ENCODE assay signal across 6 fruit fly cellular contexts in genomic region chr3R:30601440-30602256, dm6.
TF ChIP-seq lines count a peak whose summit lies in the region.

Gene CG2246, minus strand, starts transcription at chr3R:30601489.
Gene CG31021, plus strand, starts transcription at chr3R:30602206.

- TF ChIP-seq CTCF in S2 (optimal IDR thresholded peaks at IDR 0.05; lab: Kevin White, UChicago) = peak; percentile 66 to 72
- TF ChIP-seq CTCF in whole organism, embryonic (GFP tag; optimal IDR thresholded peaks at IDR 0.05; lab: Kevin White, UChicago) = peak; percentile 36

TF ChIP-seq in whole organism, adult, 20 proteins besides CTCF, POLR2A, EP300 and RAD21:
- TF ChIP-seq CG5204 (GFP tag; optimal IDR thresholded peaks at IDR 0.05; lab: Kevin White, UChicago) = peak; percentile 72
- TF ChIP-seq Hr96 (GFP tag; optimal IDR thresholded peaks at IDR 0.05; lab: Kevin White, UChicago) = peak; percentile 3
- peak; percentile 11 for TF ChIP-seq Mnt (GFP tag; optimal IDR thresholded peaks at IDR 0.05; lab: Kevin White, UChicago)
- no peak for TF ChIP-seq cnc (optimal IDR thresholded peaks at IDR 0.05; lab: Kevin White, UChicago)
- peak; percentile 25 for TF ChIP-seq bab1 (GFP tag; optimal IDR thresholded peaks at IDR 0.05; lab: Kevin White, UChicago)
- TF ChIP-seq tj (GFP tag; optimal IDR thresholded peaks at IDR 0.05; lab: Kevin White, UChicago) = no peak
- no peak for TF ChIP-seq cic (GFP tag; optimal IDR thresholded peaks at IDR 0.05; lab: Kevin White, UChicago)
- TF ChIP-seq toe (GFP tag; optimal IDR thresholded peaks at IDR 0.05; lab: Kevin White, UChicago) = peak; percentile 65
- peak; percentile 28 for TF ChIP-seq CG11617 (GFP tag; optimal IDR thresholded peaks at IDR 0.05; lab: Kevin White, UChicago)
- peak; percentile 12 for TF ChIP-seq pad (GFP tag; optimal IDR thresholded peaks at IDR 0.05; lab: Kevin White, UChicago)
- no peak for TF ChIP-seq CG14711 (tag; optimal IDR thresholded peaks at IDR 0.05; lab: Kevin White, UChicago)
- no peak for TF ChIP-seq CG33017 (tag; optimal IDR thresholded peaks at IDR 0.05; lab: Kevin White, UChicago)
- TF ChIP-seq CG1620 (GFP tag; optimal IDR thresholded peaks at IDR 0.05; lab: Kevin White, UChicago) = peak; percentile 49
- peak; percentile 47 for TF ChIP-seq Clk (GFP tag; optimal IDR thresholded peaks at IDR 0.05; lab: Kevin White, UChicago)
- TF ChIP-seq CG7101 (tag; optimal IDR thresholded peaks at IDR 0.05; lab: Kevin White, UChicago) = peak; percentile 20
- peak; percentile 51 for TF ChIP-seq ovo (GFP tag; optimal IDR thresholded peaks at IDR 0.05; lab: Kevin White, UChicago)
- TF ChIP-seq CG7045 (GFP tag; optimal IDR thresholded peaks at IDR 0.05; lab: Kevin White, UChicago) = peak; percentile 34
- TF ChIP-seq Crg-1 (GFP tag; optimal IDR thresholded peaks at IDR 0.05; lab: Kevin White, UChicago) = peak; percentile 31

TF ChIP-seq in whole organism, embryonic, 481 proteins besides CTCF, POLR2A, EP300 and RAD21 (continues in another document):
- TF ChIP-seq Med (GFP tag; lab: Kevin White, UChicago) = peak; percentile 94
- peak; percentile 9 for TF ChIP-seq gsb-n (tag; optimal IDR thresholded peaks at IDR 0.05; lab: Kevin White, UChicago)
- TF ChIP-seq CG15073 (GFP tag; optimal IDR thresholded peaks at IDR 0.05; lab: Kevin White, UChicago) = no peak
- TF ChIP-seq gsb (GFP tag; IDR thresholded peaks at IDR 0.05; lab: Robert Waterston, UW) = no peak
- TF ChIP-seq CG43689 (GFP tag; IDR thresholded peaks at IDR 0.05; lab: Robert Waterston, UW) = no peak
- TF ChIP-seq peb (GFP tag; IDR thresholded peaks at IDR 0.05; lab: Robert Waterston, UW) = no peak
- TF ChIP-seq CG12744 (GFP tag; optimal IDR thresholded peaks at IDR 0.05; lab: Kevin White, UChicago) = peak; percentile 39
- peak; percentile 53 for TF ChIP-seq CG13775 (GFP tag; optimal IDR thresholded peaks at IDR 0.05; lab: Kevin White, UChicago)
- peak; percentile 80; the same call in 1 of the 3 replicates for TF ChIP-seq CG11560 (tag; IDR thresholded peaks at IDR 0.05; lab: Robert Waterston, UW)
- no peak for TF ChIP-seq CrebB (tag; optimal IDR thresholded peaks at IDR 0.05; lab: Kevin White, UChicago)
- TF ChIP-seq dan (GFP tag; IDR thresholded peaks at IDR 0.05; lab: Robert Waterston, UW) = no peak
- TF ChIP-seq CG8290 (GFP tag; optimal IDR thresholded peaks at IDR 0.05; lab: Kevin White, UChicago) = peak; percentile 92
- peak; percentile 40 to 94 for TF ChIP-seq CG8290 (tag; optimal IDR thresholded peaks at IDR 0.05; lab: Kevin White, UChicago)
- TF ChIP-seq az2 (GFP tag; optimal IDR thresholded peaks at IDR 0.05; lab: Kevin White, UChicago) = peak; percentile 39
- peak; percentile 73; the same call in 1 of the 2 replicates for TF ChIP-seq MBD-R2 (GFP tag; IDR thresholded peaks at IDR 0.05; lab: Robert Waterston, UW)
- TF ChIP-seq Jarid2 (GFP tag; optimal IDR thresholded peaks at IDR 0.05; lab: Kevin White, UChicago) = no peak
- TF ChIP-seq Nf-YC (tag; optimal IDR thresholded peaks at IDR 0.05; lab: Kevin White, UChicago) = peak; percentile 35
- peak; percentile 76; the same call in 2 of the 3 replicates for TF ChIP-seq CG7963 (GFP tag; IDR thresholded peaks at IDR 0.05; lab: Robert Waterston, UW; ENCODE audit: partially characterized antibody)

TF ChIP-seq in whole organism, prepupa, 60 proteins besides CTCF, POLR2A, EP300 and RAD21 (continues in another document):
- peak; percentile 41 for TF ChIP-seq Met (GFP tag; optimal IDR thresholded peaks at IDR 0.05; lab: Kevin White, UChicago)
- TF ChIP-seq Eip75B (GFP tag; optimal IDR thresholded peaks at IDR 0.05; lab: Kevin White, UChicago) = peak; percentile 13
- TF ChIP-seq Lpt (GFP tag; optimal IDR thresholded peaks at IDR 0.05; lab: Kevin White, UChicago) = no peak
- no peak for TF ChIP-seq ss (GFP tag; optimal IDR thresholded peaks at IDR 0.05; lab: Kevin White, UChicago)
- TF ChIP-seq pdm3 (GFP tag; optimal IDR thresholded peaks at IDR 0.05; lab: Kevin White, UChicago) = peak; percentile 2
- peak; percentile 88 for TF ChIP-seq fkh (GFP tag; optimal IDR thresholded peaks at IDR 0.05; lab: Kevin White, UChicago)
- TF ChIP-seq CG32006 (GFP tag; optimal IDR thresholded peaks at IDR 0.05; lab: Kevin White, UChicago) = no peak
- peak; percentile 11 for TF ChIP-seq CG6792 (GFP tag; optimal IDR thresholded peaks at IDR 0.05; lab: Kevin White, UChicago)
- no peak for TF ChIP-seq CG16779 (tag; optimal IDR thresholded peaks at IDR 0.05; lab: Kevin White, UChicago)
- no peak for TF ChIP-seq CG6276 (GFP tag; optimal IDR thresholded peaks at IDR 0.05; lab: Kevin White, UChicago)
- TF ChIP-seq Ets96B (tag; optimal IDR thresholded peaks at IDR 0.05; lab: Kevin White, UChicago) = no peak
- no peak for TF ChIP-seq CG11294 (GFP tag; IDR thresholded peaks at IDR 0.05; lab: Robert Waterston, UW)
- TF ChIP-seq lz (GFP tag; optimal IDR thresholded peaks at IDR 0.05; lab: Kevin White, UChicago) = peak; percentile 55
- TF ChIP-seq Hr4 (GFP tag; optimal IDR thresholded peaks at IDR 0.05; lab: Kevin White, UChicago) = peak; percentile 29
- no peak for TF ChIP-seq Hr38 (GFP tag; optimal IDR thresholded peaks at IDR 0.05; lab: Kevin White, UChicago)
- peak; percentile 32; the same call in 1 of the 2 replicates for TF ChIP-seq CG15336 (GFP tag; IDR thresholded peaks at IDR 0.05; lab: Robert Waterston, UW)
- TF ChIP-seq achi (GFP tag; optimal IDR thresholded peaks at IDR 0.05; lab: Kevin White, UChicago) = no peak
- TF ChIP-seq CG8119 (GFP tag; IDR thresholded peaks at IDR 0.05; lab: Robert Waterston, UW) = 0 out of 3 replicates have a peak, but pooled peaks have one; percentile 14
- no peak for TF ChIP-seq CG9139 (GFP tag; optimal IDR thresholded peaks at IDR 0.05; lab: Kevin White, UChicago)
- TF ChIP-seq CG1621 (tag; optimal IDR thresholded peaks at IDR 0.05; lab: Kevin White, UChicago) = no peak

TF ChIP-seq in whole organism, pupa, 21 proteins besides CTCF, POLR2A, EP300 and RAD21:
- TF ChIP-seq CG12605 (GFP tag; IDR thresholded peaks at IDR 0.05; lab: Robert Waterston, UW) (no peak), CG15710 (tag; optimal IDR thresholded peaks at IDR 0.05; lab: Kevin White, UChicago) (no peak), CG14655 (GFP tag; optimal IDR thresholded peaks at IDR 0.05; lab: Kevin White, UChicago) (no peak), Snoo (tag; optimal IDR thresholded peaks at IDR 0.05; lab: Kevin White, UChicago) (no peak), rn (GFP tag; IDR thresholded peaks at IDR 0.05; lab: Robert Waterston, UW) (no peak), CG4496 (GFP tag; IDR thresholded peaks at IDR 0.05; lab: Robert Waterston, UW) (peak; percentile 45; the same call in 2 of the 3 replicates), Ets98B (GFP tag; IDR thresholded peaks at IDR 0.05; lab: Robert Waterston, UW) (peak; percentile 31), gl (tag; optimal IDR thresholded peaks at IDR 0.05; lab: Kevin White, UChicago) (no peak), CG9948 (tag; optimal IDR thresholded peaks at IDR 0.05; lab: Kevin White, UChicago) (no peak), CG10348 (GFP tag; IDR thresholded peaks at IDR 0.05; lab: Robert Waterston, UW) (no peak), CG13204 (GFP tag; optimal IDR thresholded peaks at IDR 0.05; lab: Kevin White, UChicago) (no peak), CG8159 (tag; optimal IDR thresholded peaks at IDR 0.05; lab: Kevin White, UChicago) (no peak), Pif1A (GFP tag; optimal IDR thresholded peaks at IDR 0.05; lab: Kevin White, UChicago) (peak; percentile 23), CG34367 (tag; optimal IDR thresholded peaks at IDR 0.05; lab: Kevin White, UChicago) (no peak), CG17806 (tag; optimal IDR thresholded peaks at IDR 0.05; lab: Kevin White, UChicago) (no peak), CG32121 (GFP tag; IDR thresholded peaks at IDR 0.05; lab: Robert Waterston, UW) (no peak), CG8301 (tag; optimal IDR thresholded peaks at IDR 0.05; lab: Kevin White, UChicago) (no peak), EcR (GFP tag; optimal IDR thresholded peaks at IDR 0.05; lab: Kevin White, UChicago) (no peak), fd96Ca (GFP tag; IDR thresholded peaks at IDR 0.05; lab: Robert Waterston, UW) (no peak; the same call in 2 of the 3 replicates)
TF ChIP-seq in whole organism, pupa: peak in this region for 3.

TF ChIP-seq in whole organism, wandering third instar larva, 38 proteins besides CTCF, POLR2A, EP300 and RAD21 (continues in another document):
- TF ChIP-seq br (GFP tag; optimal IDR thresholded peaks at IDR 0.05; lab: Kevin White, UChicago) (peak; percentile 31), foxo (GFP tag; optimal IDR thresholded peaks at IDR 0.05; lab: Kevin White, UChicago) (peak in 1 of 2 experiments; percentile 62), pan (optimal IDR thresholded peaks at IDR 0.05; lab: Kevin White, UChicago) (no peak), jim (GFP tag; optimal IDR thresholded peaks at IDR 0.05; lab: Kevin White, UChicago) (no peak), Sp1 (GFP tag; optimal IDR thresholded peaks at IDR 0.05; lab: Kevin White, UChicago) (no peak), Vsx2 (GFP tag; optimal IDR thresholded peaks at IDR 0.05; lab: Kevin White, UChicago; ENCODE audit: partially characterized antibody) (no peak), N (GFP tag; optimal IDR thresholded peaks at IDR 0.05; lab: Kevin White, UChicago) (no peak), Abd-B (GFP tag; optimal IDR thresholded peaks at IDR 0.05; lab: Kevin White, UChicago) (no peak), CG32264 (GFP tag; optimal IDR thresholded peaks at IDR 0.05; lab: Kevin White, UChicago) (no peak), Mio (GFP tag; optimal IDR thresholded peaks at IDR 0.05; lab: Kevin White, UChicago) (no peak), Hr78 (GFP tag; optimal IDR thresholded peaks at IDR 0.05; lab: Kevin White, UChicago) (no peak), rgr (GFP tag; optimal IDR thresholded peaks at IDR 0.05; lab: Kevin White, UChicago) (peak; percentile 49), Hr83 (GFP tag; optimal IDR thresholded peaks at IDR 0.05; lab: Kevin White, UChicago; ENCODE audit: poor library complexity, severe bottlenecking) (no peak), dl (GFP tag; optimal IDR thresholded peaks at IDR 0.05; lab: Kevin White, UChicago; ENCODE audit: insufficient read depth in 1 of 2, partially characterized antibody in 2 of 2) (no peak), sv (GFP tag; optimal IDR thresholded peaks at IDR 0.05; lab: Kevin White, UChicago) (peak; percentile 74), fru (GFP tag; optimal IDR thresholded peaks at IDR 0.05; lab: Kevin White, UChicago) (peak; percentile 74), ey (GFP tag; optimal IDR thresholded peaks at IDR 0.05; lab: Kevin White, UChicago) (peak; percentile 29), Hnf4 (GFP tag; optimal IDR thresholded peaks at IDR 0.05; lab: Kevin White, UChicago) (no peak), OdsH (GFP tag; optimal IDR thresholded peaks at IDR 0.05; lab: Kevin White, UChicago) (peak; percentile 1), h (GFP tag; optimal IDR thresholded peaks at IDR 0.05; lab: Kevin White, UChicago) (peak; percentile 54), usp (GFP tag; optimal IDR thresholded peaks at IDR 0.05; lab: Kevin White, UChicago) (no peak), sage (GFP tag; optimal IDR thresholded peaks at IDR 0.05; lab: Kevin White, UChicago) (no peak), CrebA (GFP tag; optimal IDR thresholded peaks at IDR 0.05; lab: Kevin White, UChicago; ENCODE audit: borderline replicate concordance) (no peak), Dfd (GFP tag; optimal IDR thresholded peaks at IDR 0.05; lab: Kevin White, UChicago) (no peak), Myc (optimal IDR thresholded peaks at IDR 0.05; lab: Kevin White, UChicago) (no peak)
